Worm (Caenorhabditis elegans): Measurements from ENCODE around the gene C25F9.12.

- TF ChIP-seq ztf-23 (GFP tag; IDR thresholded peaks at IDR 0.05), result no peak
- no peak for TF ChIP-seq med-1 (GFP tag; optimal IDR thresholded peaks at IDR 0.05; ENCODE audit: insufficient read depth)
Measured at ce11 chrV:19428097-19428496, 25.3 kb upstream of the C25F9.12 start.

Data from whole organism, midembryonic.